Worm (Caenorhabditis elegans) whole organism, late embryonic: ENCODE data around the gene dct-15.
"Not testable (repeated sequence)": the region's sequence is repeated elsewhere in the genome, so short reads cannot be mapped to it uniquely, and the experiment has no call there.

Experiments used
- ama-1 ChIP-seq: fragments of 150-350 bp; optimal IDR thresholded peaks from 2 replicates; lab custom pipeline; 2014
- ceh-18 ChIP-seq: sonication (generic microtip); optimal IDR thresholded peaks from 2 replicates; lab custom pipeline; 2016; ENCODE audit warnings: missing genetic modification characterization, missing compliant biosample characterization
- ceh-30 ChIP-seq: fragments of 150-350 bp; optimal IDR thresholded peaks from 2 replicates; lab custom pipeline; 2014; ENCODE audit warnings: missing biosample characterization, missing genetic modification characterization
- ets-4 ChIP-seq: sonication (generic microtip); optimal IDR thresholded peaks from 2 replicates; lab custom pipeline; 2016; ENCODE audit warnings: missing genetic modification characterization, missing compliant biosample characterization
- fkh-10 ChIP-seq: fragments of 150-350 bp; optimal IDR thresholded peaks from 2 replicates; lab custom pipeline; 2014; ENCODE audit warnings: missing biosample characterization, missing genetic modification reagents, missing genetic modification characterization
- hlh-15 ChIP-seq: sonication (generic microtip); optimal IDR thresholded peaks from 2 replicates; lab custom pipeline; 2016; ENCODE audit warnings: missing genetic modification characterization, missing compliant biosample characterization
- lin-11 ChIP-seq: fragments of 200-800 bp; sonication (Bioruptor generic); optimal IDR thresholded peaks from 2 replicates; lab custom pipeline; 2018; ENCODE audit warnings: mild to moderate bottlenecking, missing genetic modification characterization, missing compliant biosample characterization
- unc-86 ChIP-seq: sonication (generic microtip); optimal IDR thresholded peaks from 2 replicates; lab custom pipeline; 2016; ENCODE audit warnings: missing genetic modification characterization, missing compliant biosample characterization

- TF ChIP-seq fkh-10 (GFP tag; lab: Kevin White, UChicago); lin-11 (tag; lab: Kevin White, UChicago); ceh-18 (tag; lab: Kevin White, UChicago); ets-4 (tag; lab: Kevin White, UChicago); ceh-30 (tag; lab: Kevin White, UChicago); ama-1 (lab: Kevin White, UChicago); unc-86 (tag; lab: Kevin White, UChicago); hlh-15: not testable (repeated sequence)
Observed at ce11 chrIV:9837349-9837748, 26.8 kb upstream of the dct-15 start, which contains the start of gene msp-10.
